Worm (Caenorhabditis elegans) whole organism, mixed stage, embryonic: Measurements from ENCODE around the gene prkl-1.

Experiments used
- M03D4.4 ChIP-seq: sonication (generic microtip); optimal IDR thresholded peaks from 2 replicates; lab custom pipeline; 2017; ENCODE audit warnings: mild to moderate bottlenecking, missing genetic modification characterization, missing compliant biosample characterization
- blmp-1 ChIP-seq: fragments of 150-350 bp; optimal IDR thresholded peaks from 2 replicates; lab custom pipeline; 2014; ENCODE audit warnings: missing biosample characterization, missing genetic modification characterization
- ceh-83 ChIP-seq: fragments of 200-800 bp; sonication (Bioruptor generic); optimal IDR thresholded peaks from 2 replicates; lab custom pipeline; 2018; ENCODE audit warnings: mild to moderate bottlenecking, missing genetic modification characterization, missing compliant biosample characterization
- cnd-1 ChIP-seq: fragments of 200-800 bp; sonication (Bioruptor generic); optimal IDR thresholded peaks from 2 replicates; lab custom pipeline; 2018; ENCODE audit warnings: mild to moderate bottlenecking, missing genetic modification characterization, missing compliant biosample characterization
- elt-1 ChIP-seq: sonication (generic microtip); optimal IDR thresholded peaks from 2 replicates; lab custom pipeline; 2017; ENCODE audit warnings: missing genetic modification characterization, mild to moderate bottlenecking, missing compliant biosample characterization, antibody characterized with exemption, moderate library complexity, borderline replicate concordance; ENCODE audit not compliant: insufficient read depth
- elt-3 ChIP-seq: fragments of 150-350 bp; optimal IDR thresholded peaks from 2 replicates; lab custom pipeline; 2014; ENCODE audit warnings: missing biosample characterization, missing genetic modification characterization
- hlh-1 ChIP-seq: fragments of 150-350 bp; optimal IDR thresholded peaks from 2 replicates; lab custom pipeline; 2014; ENCODE audit warnings: missing biosample characterization, missing genetic modification reagents, missing genetic modification characterization
- lin-13 ChIP-seq: fragments of 150-350 bp; optimal IDR thresholded peaks from 2 replicates; lab custom pipeline; 2014; ENCODE audit warnings: missing biosample characterization, missing genetic modification characterization
- lin-32 ChIP-seq: fragments of 200-800 bp; sonication (Bioruptor generic); optimal IDR thresholded peaks from 2 replicates; lab custom pipeline; 2018; ENCODE audit warnings: mild to moderate bottlenecking, missing genetic modification characterization, missing compliant biosample characterization
- lsy-2 ChIP-seq: fragments of 150-350 bp; optimal IDR thresholded peaks from 2 replicates; lab custom pipeline; 2014; ENCODE audit warnings: missing biosample characterization, missing genetic modification characterization
- mab-5 ChIP-seq: fragments of 150-350 bp; optimal IDR thresholded peaks from 2 replicates; lab custom pipeline; 2014; ENCODE audit warnings: missing biosample characterization, missing genetic modification characterization
- mep-1 ChIP-seq: fragments of 150-350 bp; optimal IDR thresholded peaks from 2 replicates; lab custom pipeline; 2017; ENCODE audit warnings: missing biosample characterization, missing genetic modification reagents, missing genetic modification characterization, inconsistent platforms
- mls-2 ChIP-seq: sonication (generic microtip); optimal IDR thresholded peaks from 2 replicates; lab custom pipeline; 2016; ENCODE audit warnings: mild to moderate bottlenecking, missing genetic modification characterization, moderate library complexity, missing compliant biosample characterization
- nhr-2 ChIP-seq: fragments of 150-350 bp; optimal IDR thresholded peaks from 2 replicates; lab custom pipeline; 2014; ENCODE audit warnings: missing biosample characterization, missing genetic modification characterization
- nhr-237 ChIP-seq: fragments of 150-350 bp; optimal IDR thresholded peaks from 2 replicates; lab custom pipeline; 2014; ENCODE audit warnings: missing biosample characterization, missing genetic modification characterization
- sem-2 ChIP-seq: fragments of 200-800 bp; sonication (Bioruptor generic); optimal IDR thresholded peaks from 2 replicates; lab custom pipeline; 2018; ENCODE audit warnings: mild to moderate bottlenecking, missing genetic modification characterization, missing compliant biosample characterization
- snpc-4 ChIP-seq: fragments of 150-350 bp; optimal IDR thresholded peaks from 2 replicates; lab custom pipeline; 2014; ENCODE audit warnings: missing biosample characterization, missing genetic modification characterization
- tbx-8 ChIP-seq: fragments of 200-800 bp; sonication (Bioruptor generic); optimal IDR thresholded peaks from 2 replicates; lab custom pipeline; 2018; ENCODE audit warnings: mild to moderate bottlenecking, missing genetic modification characterization, moderate library complexity, missing compliant biosample characterization
- unc-120 ChIP-seq: sonication (generic microtip); optimal IDR thresholded peaks from 2 replicates; lab custom pipeline; 2017; ENCODE audit warnings: missing genetic modification characterization, missing compliant biosample characterization; ENCODE audit not compliant: poor library complexity, severe bottlenecking
- unc-62 ChIP-seq: fragments of 150-350 bp; optimal IDR thresholded peaks from 2 replicates; lab custom pipeline; 2014; ENCODE audit warnings: missing biosample characterization, missing genetic modification reagents, missing genetic modification characterization
- zip-8 ChIP-seq: fragments of 150-350 bp; optimal IDR thresholded peaks from 2 replicates; lab custom pipeline; 2014; ENCODE audit warnings: missing biosample characterization, missing genetic modification characterization
- ztf-11 ChIP-seq: fragments of 150-350 bp; optimal IDR thresholded peaks from 2 replicates; lab custom pipeline; 2014; ENCODE audit warnings: missing biosample characterization, missing genetic modification characterization

The prkl-1 gene

ce11 chrIV:6984449-6985380 is 2.0 kb downstream of the prkl-1 start (continued):
- TF ChIP-seq elt-1 (tag; lab: Kevin White, UChicago) (peak; percentile 53), nhr-2 (tag; lab: Kevin White, UChicago) (no peak), tbx-8 (GFP tag; lab: Kevin White, UChicago) (no peak)
- TF ChIP-seq, all 35 proteins: peak for 9

ce11 chrIV:6978625-6979024 is 8.1 kb downstream of the prkl-1 start:
- TF ChIP-seq mls-2 (tag; lab: Kevin White, UChicago) (no peak), lin-13 (tag; lab: Kevin White, UChicago) (no peak), unc-62 (GFP tag; lab: Kevin White, UChicago) (no peak)

- no peak for TF ChIP-seq unc-120 (tag; lab: Kevin White, UChicago)
Observed at ce11 chrIV:6977089-6977558, 9.6 kb downstream of the prkl-1 start, which contains the start of the genes pgl-1 and him-3. TSS of gene pgl-1 (minus strand) at chrIV:6977318. TSS of gene him-3 (plus strand) at chrIV:6977508.

ce11 chrIV:6974162-6974938 is 12.4 kb downstream of the prkl-1 start:
- TF ChIP-seq zip-8 = no peak
- no peak for TF ChIP-seq cnd-1 (tag; lab: Kevin White, UChicago)
- no peak for TF ChIP-seq M03D4.4
- TF ChIP-seq blmp-1 (tag; lab: Kevin White, UChicago) = no peak
- TF ChIP-seq nhr-2 (tag; lab: Kevin White, UChicago) = no peak
- no peak for TF ChIP-seq hlh-1 (tag; lab: Kevin White, UChicago)
- TF ChIP-seq lsy-2 (tag; lab: Kevin White, UChicago) = no peak

ce11 chrIV:6972427-6972826 is 14.3 kb downstream of the prkl-1 start, which contains the start of gene nhr-249:
TSS of gene nhr-249 (minus strand) at chrIV:6972527.
- no peak for TF ChIP-seq nhr-2 (tag; lab: Kevin White, UChicago)
- TF ChIP-seq mab-5 = no peak
- TF ChIP-seq lin-32 (GFP tag; lab: Kevin White, UChicago) = no peak

- TF ChIP-seq ceh-83 (GFP tag; lab: Kevin White, UChicago) (no peak), lin-13 (tag; lab: Kevin White, UChicago) (no peak), ztf-11 (tag; lab: Kevin White, UChicago) (no peak), blmp-1 (tag; lab: Kevin White, UChicago) (no peak), M03D4.4 (no peak), nhr-2 (tag; lab: Kevin White, UChicago) (no peak), snpc-4 (no peak), lin-32 (GFP tag; lab: Kevin White, UChicago) (no peak), sem-2 (GFP tag; lab: Kevin White, UChicago) (no peak), nhr-237 (tag; lab: Kevin White, UChicago) (no peak)
Observed at ce11 chrIV:6971213-6971612, 15.5 kb downstream of the prkl-1 start, which contains the start of gene ZK381.62. TSS of gene ZK381.62 (minus strand) at chrIV:6971313.

ce11 chrIV:6970271-6970670 is 16.5 kb downstream of the prkl-1 start, which contains the start of gene ZK381.8:
TSS of gene ZK381.8 (minus strand) at chrIV:6970371.
- TF ChIP-seq hlh-1 (tag; lab: Kevin White, UChicago) (no peak), unc-120 (tag; lab: Kevin White, UChicago) (no peak), mls-2 (tag; lab: Kevin White, UChicago) (no peak)
- TF ChIP-seq, all 35 proteins: peak for 0

ce11 chrIV:6965192-6965591 is 21.5 kb downstream of the prkl-1 start, which contains the start of gene ZK381.2:
TSS of gene ZK381.2 (plus strand) at chrIV:6965492.
- TF ChIP-seq M03D4.4 (no peak), elt-3 (tag; lab: Kevin White, UChicago) (no peak), lin-32 (GFP tag; lab: Kevin White, UChicago) (no peak), mab-5 (no peak), ceh-83 (GFP tag; lab: Kevin White, UChicago) (no peak), mep-1 (tag; lab: Kevin White, UChicago) (no peak), cnd-1 (tag; lab: Kevin White, UChicago) (no peak), mls-2 (tag; lab: Kevin White, UChicago) (no peak)
